Fruit fly (Drosophila melanogaster) Kc167 (cell line): ENCODE measurements around the gene puc.

ENCODE experiments used
- Myc ChIP-seq: fragments of >200 bp; optimal IDR thresholded peaks from 2 replicates; lab custom pipeline; 2017; ENCODE audit warnings: missing external identifiers
- Sin3A ChIP-seq: fragments of >200 bp; optimal IDR thresholded peaks from 2 replicates; lab custom pipeline; 2018; ENCODE audit warnings: missing external identifiers
- h ChIP-seq: fragments of >200 bp; optimal IDR thresholded peaks from 3 replicates; lab custom pipeline; 2018; ENCODE audit warnings: missing external identifiers
- insv ChIP-seq: fragments of >200 bp; optimal IDR thresholded peaks from 3 replicates; lab custom pipeline; 2018; ENCODE audit warnings: missing external identifiers
- psq ChIP-seq: fragments of >200 bp; optimal IDR thresholded peaks from 2 replicates; lab custom pipeline; 2017; ENCODE audit warnings: missing external identifiers
- ttk ChIP-seq: sonication (Bioruptor generic); optimal IDR thresholded peaks from 2 replicates; lab custom pipeline; 2017; ENCODE audit warnings: missing external identifiers

The puc gene

dm6 chr3R:8122198-8122970 is 17.3 kb downstream of the puc start, which contains the start of gene CG7878:
TSS of gene CG7878 (plus strand) at chr3R:8122725.
- TF ChIP-seq insv (lab: Kevin White, UChicago) = no peak
- no peak for TF ChIP-seq Sin3A
- TF ChIP-seq Myc = no peak
- no peak for TF ChIP-seq ttk
- TF ChIP-seq psq (lab: Kevin White, UChicago) = no peak

- TF ChIP-seq Sin3A (no peak), ttk (no peak), insv (lab: Kevin White, UChicago) (no peak), h (lab: Kevin White, UChicago) (no peak), psq (lab: Kevin White, UChicago) (no peak), Myc (no peak)
These were observed 21.4 kb downstream of the puc start, which contains the start of the genes CG9667 and Arl8 for dm6 chr3R:8126316-8127150. TSS of gene CG9667 (minus strand) at chr3R:8126357. TSS of gene Arl8 (plus strand) at chr3R:8126605.

- TF ChIP-seq h (lab: Kevin White, UChicago) (no peak), ttk (no peak), Sin3A (no peak), Myc (no peak), insv (lab: Kevin White, UChicago) (no peak), psq (lab: Kevin White, UChicago) (no peak)
These were observed 22.1 kb downstream of the puc start for dm6 chr3R:8127151-8127690.

- TF ChIP-seq h (lab: Kevin White, UChicago) (no peak), Myc (no peak)
These were observed 27.3 kb downstream of the puc start for dm6 chr3R:8132398-8132797.

dm6 chr3R:8134544-8134943 is 29.4 kb downstream of the puc start:
- TF ChIP-seq Myc (no peak), psq (lab: Kevin White, UChicago) (no peak), ttk (no peak), h (lab: Kevin White, UChicago) (no peak), insv (lab: Kevin White, UChicago) (no peak), Sin3A (no peak)

- TF ChIP-seq psq (lab: Kevin White, UChicago) (no peak), insv (lab: Kevin White, UChicago) (no peak), ttk (no peak), Sin3A (no peak), Myc (no peak), h (lab: Kevin White, UChicago) (no peak)
These were observed 33.0 kb downstream of the puc start for dm6 chr3R:8138095-8138494.

- TF ChIP-seq insv (lab: Kevin White, UChicago) (no peak), Sin3A (no peak), Myc (no peak), psq (lab: Kevin White, UChicago) (no peak), ttk (no peak), h (lab: Kevin White, UChicago) (no peak)
These were observed 34.2 kb downstream of the puc start for dm6 chr3R:8139326-8139725.

dm6 chr3R:8139854-8140402 is 34.8 kb downstream of the puc start:
- TF ChIP-seq Myc (no peak), h (lab: Kevin White, UChicago) (no peak), ttk (no peak), psq (lab: Kevin White, UChicago) (no peak), Sin3A (no peak), insv (lab: Kevin White, UChicago) (no peak)

dm6 chr3R:8140628-8141372 is 35.7 kb downstream of the puc start:
- TF ChIP-seq ttk (no peak), Sin3A (no peak), psq (lab: Kevin White, UChicago) (no peak), h (lab: Kevin White, UChicago) (no peak)

dm6 chr3R:8142113-8142512 is 37.0 kb downstream of the puc start:
- no peak for TF ChIP-seq Myc

- TF ChIP-seq Myc (no peak), Sin3A (no peak), psq (lab: Kevin White, UChicago) (no peak), h (lab: Kevin White, UChicago) (no peak), insv (lab: Kevin White, UChicago) (no peak), ttk (no peak)
These were observed 40.6 kb downstream of the puc start for dm6 chr3R:8145764-8146163.

dm6 chr3R:8146892-8147384 is 41.8 kb downstream of the puc start:
- TF ChIP-seq Myc (no peak), Sin3A (no peak), h (lab: Kevin White, UChicago) (no peak), psq (lab: Kevin White, UChicago) (no peak), insv (lab: Kevin White, UChicago) (no peak), ttk (no peak)
